Worm (Caenorhabditis elegans) whole organism, L4/young adult: ENCODE results near the gene bgnt-1.2.

Source experiments
- W03F9.2 ChIP-seq: fragments of 150-350 bp; optimal IDR thresholded peaks from 2 replicates; lab custom pipeline; 2014; ENCODE audit warnings: missing biosample characterization, missing genetic modification characterization
- him-1 ChIP-seq: sonication (generic microtip); optimal IDR thresholded peaks from 2 replicates; lab custom pipeline; 2016; ENCODE audit warnings: missing genotype, missing genetic modification reagents, missing genetic modification characterization, missing compliant biosample characterization

ce11 chrV:2095772-2096171, 22.7 kb downstream of the bgnt-1.2 start, which contains the start of gene clec-207:
- TF ChIP-seq him-1 (tag; lab: Kevin White, UChicago) = no peak
- no peak for TF ChIP-seq W03F9.2 (tag; lab: Kevin White, UChicago)
